Worm (Caenorhabditis elegans) whole organism, mixed stage, embryonic: ENCODE measurements around the gene Y73F8A.5.

Experiments
- elt-1 ChIP-seq: sonication (generic microtip); optimal IDR thresholded peaks from 2 replicates; lab custom pipeline; 2017; ENCODE audit warnings: missing genetic modification characterization, mild to moderate bottlenecking, missing compliant biosample characterization, antibody characterized with exemption, moderate library complexity, borderline replicate concordance; ENCODE audit not compliant: insufficient read depth
- elt-3 ChIP-seq: fragments of 150-350 bp; optimal IDR thresholded peaks from 2 replicates; lab custom pipeline; 2014; ENCODE audit warnings: missing biosample characterization, missing genetic modification characterization
- flh-1 ChIP-seq: fragments of 200-800 bp; sonication (Bioruptor generic); optimal IDR thresholded peaks from 2 replicates; lab custom pipeline; 2018; ENCODE audit warnings: mild to moderate bottlenecking, missing genetic modification characterization, moderate library complexity, missing compliant biosample characterization
- ztf-11 ChIP-seq: fragments of 150-350 bp; optimal IDR thresholded peaks from 2 replicates; lab custom pipeline; 2014; ENCODE audit warnings: missing biosample characterization, missing genetic modification characterization

DNA sequence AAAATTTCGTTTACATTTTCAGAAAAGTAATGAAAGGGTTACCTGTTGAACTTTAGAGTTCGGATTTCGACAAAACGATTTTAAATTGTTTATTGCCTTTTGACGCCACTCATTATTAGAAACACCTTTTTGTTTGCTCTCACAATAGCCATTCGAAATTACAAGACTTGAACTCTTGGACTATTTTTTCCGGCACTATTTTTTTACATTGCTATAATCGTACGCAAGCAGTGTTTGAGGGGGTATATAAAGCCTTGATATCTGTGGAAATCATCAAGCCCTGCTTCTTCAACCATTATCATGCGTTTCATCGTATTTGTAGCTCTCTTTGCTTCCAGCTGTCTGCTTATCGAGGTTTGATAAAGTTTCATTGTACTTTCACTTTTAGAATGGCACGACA lies 31.9 kb downstream of the Y73F8A.5 start, which contains the start of gene pqn-91:
- TF ChIP-seq elt-1 (tag; lab: Kevin White, UChicago) (no peak), flh-1 (GFP tag; lab: Kevin White, UChicago) (no peak), ztf-11 (no peak), elt-3 (tag; lab: Kevin White, UChicago) (no peak)
